Worm (Caenorhabditis elegans) whole organism, L3 larva: Measurements from ENCODE around the gene tsn-1.

Experiments used
- mdl-1 ChIP-seq: fragments of 150-350 bp; optimal IDR thresholded peaks from 2 replicates; lab custom pipeline; 2014; ENCODE audit warnings: missing biosample characterization, missing genetic modification characterization
- nfya-1 ChIP-seq: sonication (generic microtip); optimal IDR thresholded peaks from 2 replicates; lab custom pipeline; 2017; ENCODE audit warnings: missing genetic modification characterization, mild to moderate bottlenecking, missing compliant biosample characterization, antibody characterized with exemption, moderate library complexity; ENCODE audit not compliant: insufficient read depth
- nhr-12 ChIP-seq: fragments of 150-350 bp; optimal IDR thresholded peaks from 2 replicates; lab custom pipeline; 2014; ENCODE audit warnings: missing biosample characterization, missing genetic modification characterization
- nhr-237 ChIP-seq: fragments of 150-350 bp; optimal IDR thresholded peaks from 2 replicates; lab custom pipeline; 2014; ENCODE audit warnings: missing biosample characterization, missing genetic modification characterization
- nhr-28 ChIP-seq: fragments of 150-350 bp; optimal IDR thresholded peaks from 2 replicates; lab custom pipeline; 2014; ENCODE audit warnings: missing biosample characterization, missing genetic modification characterization

DNA sequence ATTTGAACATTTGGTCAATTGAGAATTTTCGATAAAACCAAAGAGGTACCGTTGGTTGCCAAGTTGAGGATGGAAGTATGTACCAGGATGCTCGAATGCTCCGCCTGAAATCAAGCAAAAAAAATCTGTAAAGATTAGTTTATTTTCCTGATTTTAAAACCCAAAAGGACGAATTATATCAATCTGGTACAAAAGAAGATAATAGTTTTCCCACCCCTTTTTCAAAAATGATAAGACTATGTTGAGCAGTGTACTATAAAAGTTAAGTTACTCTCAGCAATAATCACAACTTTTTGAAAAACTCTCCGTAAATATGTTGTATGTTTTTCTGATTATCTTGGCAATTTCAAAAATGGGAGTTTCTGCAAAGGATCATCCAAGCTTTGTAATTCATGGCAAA is 51.8 kb downstream of the tsn-1 start, which contains the start of gene F26G1.3:
- TF ChIP-seq nhr-12 (no peak), nhr-28 (no peak), mdl-1 (no peak), nfya-1 (no peak), nhr-237 (tag; lab: Kevin White, UChicago) (no peak)
